Worm (Caenorhabditis elegans) whole organism, L1 larva: ENCODE data around the gene pho-8.

Experiments used
- C04F5.9 ChIP-seq: sonication (generic microtip); optimal IDR thresholded peaks from 2 replicates; lab custom pipeline; 2016; ENCODE audit warnings: missing genetic modification characterization, missing compliant biosample characterization
- C34B4.2 ChIP-seq: sonication (generic microtip); optimal IDR thresholded peaks from 2 replicates; lab custom pipeline; 2017; ENCODE audit warnings: mild to moderate bottlenecking, missing genetic modification characterization, missing compliant biosample characterization
- ceh-8 ChIP-seq: fragments of 200-800 bp; sonication (Bioruptor generic); optimal IDR thresholded peaks from 2 replicates; lab custom pipeline; 2018; ENCODE audit warnings: mild to moderate bottlenecking, missing genetic modification characterization, moderate library complexity, missing compliant biosample characterization
- ceh-82 ChIP-seq, 3 experiments: fragments of 150-350 bp in 1 of 3; sonication (generic microtip) in 2 of 3; optimal IDR thresholded peaks; 2 replicates each; lab custom pipeline; 2014 to 2017; ENCODE audit warnings: missing biosample characterization in 3 of 3, missing genetic modification characterization in 3 of 3
- efl-1 ChIP-seq, 4 experiments: fragments of 150-350 bp; optimal IDR thresholded peaks in 3 of 4; peaks in 1 of 4; 1 replicate in 1 of 4; 2 replicates in 3 of 4; lab custom pipeline; 2014; ENCODE audit warnings: missing biosample characterization in 2 of 4, missing genetic modification characterization in 2 of 4, missing genetic modification reagents in 2 of 4
- egl-27 ChIP-seq, 2 experiments: fragments of 150-350 bp in 1 of 2; sonication (generic microtip); optimal IDR thresholded peaks; 3 replicates each; lab custom pipeline; 2017 to 2018; ENCODE audit warnings: missing biosample characterization in 2 of 2, missing genetic modification characterization in 2 of 2, missing genetic modification reagents in 2 of 2
- fkh-8 ChIP-seq: sonication (generic microtip); optimal IDR thresholded peaks from 2 replicates; lab custom pipeline; 2016; ENCODE audit warnings: mild to moderate bottlenecking, missing genetic modification characterization, missing compliant biosample characterization
- fos-1 ChIP-seq: fragments of 150-350 bp; optimal IDR thresholded peaks from 2 replicates; lab custom pipeline; 2014; ENCODE audit warnings: missing biosample characterization, missing genetic modification characterization
- hpl-2 ChIP-seq: fragments of 150-350 bp; optimal IDR thresholded peaks from 2 replicates; lab custom pipeline; 2014; ENCODE audit warnings: missing biosample characterization, missing genetic modification reagents, missing genetic modification characterization
- jun-1 ChIP-seq: fragments of 150-350 bp; optimal IDR thresholded peaks from 2 replicates; lab custom pipeline; 2014; ENCODE audit warnings: missing biosample characterization, missing genetic modification reagents, missing genetic modification characterization
- lin-14 ChIP-seq: fragments of 200-800 bp; sonication (Bioruptor generic); optimal IDR thresholded peaks from 2 replicates; lab custom pipeline; 2018; ENCODE audit warnings: mild to moderate bottlenecking, missing genetic modification characterization, moderate library complexity, missing compliant biosample characterization
- lin-35 ChIP-seq, 2 experiments: fragments of 150-350 bp; optimal IDR thresholded peaks; 2 replicates each; lab custom pipeline; 2014; ENCODE audit warnings: missing biosample characterization in 2 of 2, missing genetic modification characterization in 2 of 2, missing genetic modification reagents in 2 of 2
- lir-3 ChIP-seq: sonication (generic microtip); optimal IDR thresholded peaks from 2 replicates; lab custom pipeline; 2016; ENCODE audit warnings: mild to moderate bottlenecking, missing genetic modification characterization, moderate library complexity, missing compliant biosample characterization; ENCODE audit not compliant: poor library complexity
- lsy-2 ChIP-seq, 2 experiments: fragments of 150-350 bp; optimal IDR thresholded peaks; 2 replicates each; lab custom pipeline; 2014; ENCODE audit warnings: missing biosample characterization in 2 of 2, missing genetic modification characterization in 2 of 2
- mab-9 ChIP-seq: fragments of 200-800 bp; sonication (Bioruptor generic); IDR thresholded peaks from 2 replicates; pipeline ENCODE4 v1.3.6; 2022; ENCODE audit warnings: missing genetic modification reagents, missing genetic modification characterization, missing compliant biosample characterization
- nhr-47 ChIP-seq: sonication (generic microtip); optimal IDR thresholded peaks from 2 replicates; lab custom pipeline; 2016; ENCODE audit warnings: mild to moderate bottlenecking, missing genetic modification characterization, moderate library complexity, missing compliant biosample characterization
- nhr-71 ChIP-seq: sonication (generic microtip); optimal IDR thresholded peaks from 2 replicates; lab custom pipeline; 2016; ENCODE audit warnings: mild to moderate bottlenecking, missing genetic modification characterization, moderate library complexity, missing compliant biosample characterization
- nhr-90 ChIP-seq: sonication (generic microtip); optimal IDR thresholded peaks from 2 replicates; lab custom pipeline; 2016; ENCODE audit warnings: mild to moderate bottlenecking, missing genetic modification characterization, missing compliant biosample characterization; ENCODE audit not compliant: poor library complexity
- pqm-1 ChIP-seq: sonication (generic microtip); optimal IDR thresholded peaks from 3 replicates; lab custom pipeline; 2017; ENCODE audit warnings: missing biosample characterization, missing genetic modification characterization
- snpc-4 ChIP-seq: fragments of 150-350 bp; optimal IDR thresholded peaks from 2 replicates; lab custom pipeline; 2014; ENCODE audit warnings: missing biosample characterization, missing genetic modification characterization
- sox-4 ChIP-seq: sonication (generic microtip); optimal IDR thresholded peaks from 2 replicates; lab custom pipeline; 2016; ENCODE audit warnings: missing genetic modification characterization, missing compliant biosample characterization
- sup-37 ChIP-seq: fragments of 200-800 bp; sonication (Bioruptor generic); optimal IDR thresholded peaks from 2 replicates; lab custom pipeline; 2018; ENCODE audit warnings: mild to moderate bottlenecking, missing genetic modification characterization, missing compliant biosample characterization
- swsn-7 ChIP-seq: sonication (generic microtip); optimal IDR thresholded peaks from 2 replicates; lab custom pipeline; 2016; ENCODE audit warnings: missing genetic modification characterization, missing compliant biosample characterization
- tlp-1 ChIP-seq: fragments of 150-350 bp; optimal IDR thresholded peaks from 2 replicates; lab custom pipeline; 2014; ENCODE audit warnings: missing biosample characterization, missing genetic modification characterization
- unc-130 ChIP-seq: fragments of 150-350 bp; optimal IDR thresholded peaks from 2 replicates; lab custom pipeline; 2017; ENCODE audit warnings: missing biosample characterization, missing genetic modification characterization, inconsistent platforms
- unc-30 ChIP-seq: sonication (generic microtip); optimal IDR thresholded peaks from 2 replicates; lab custom pipeline; 2017; ENCODE audit warnings: missing biosample characterization, missing genetic modification characterization
- unc-62 ChIP-seq: fragments of 150-350 bp; optimal IDR thresholded peaks from 2 replicates; lab custom pipeline; 2014; ENCODE audit warnings: missing biosample characterization, missing genetic modification reagents, missing genetic modification characterization
- unc-86 ChIP-seq: sonication (generic microtip); optimal IDR thresholded peaks from 2 replicates; lab custom pipeline; 2016; ENCODE audit warnings: missing genetic modification characterization, missing compliant biosample characterization
- unc-98 ChIP-seq: fragments of 200-800 bp; sonication (Bioruptor generic); IDR thresholded peaks from 2 replicates; pipeline ENCODE4 v1.3.6; 2022; ENCODE audit warnings: missing genetic modification characterization, missing compliant biosample characterization
- vab-15 ChIP-seq: sonication (generic microtip); optimal IDR thresholded peaks from 2 replicates; lab custom pipeline; 2017; ENCODE audit warnings: missing genotype, mild to moderate bottlenecking, missing genetic modification characterization, missing compliant biosample characterization
- zip-4 ChIP-seq: fragments of 200-800 bp; sonication (Bioruptor generic); optimal IDR thresholded peaks from 2 replicates; lab custom pipeline; 2018; ENCODE audit warnings: mild to moderate bottlenecking, missing genetic modification characterization, moderate library complexity, missing compliant biosample characterization
- ztf-11 ChIP-seq, 2 experiments: sonication (generic microtip); optimal IDR thresholded peaks; 2 replicates each; lab custom pipeline; 2016 to 2017; ENCODE audit warnings: missing genetic modification characterization in 2 of 2, missing biosample characterization in 1 of 2, missing compliant biosample characterization in 1 of 2

The pho-8 gene

ce11 chrV:11861880-11862544 is 28.6 kb downstream of the pho-8 start:
- TF ChIP-seq pqm-1 (tag; lab: Kevin White, UChicago), result no peak
- TF ChIP-seq nhr-47 (tag; lab: Kevin White, UChicago), result no peak
- no peak for TF ChIP-seq unc-98 (GFP tag; lab: Robert Waterston, UW)
- TF ChIP-seq snpc-4 (tag; lab: Kevin White, UChicago), result no peak
- TF ChIP-seq hpl-2, result no peak
- peak; percentile 36 for TF ChIP-seq fkh-8 (tag; lab: Kevin White, UChicago)
- peak; percentile 10 for TF ChIP-seq fos-1 (tag; lab: Kevin White, UChicago)
- TF ChIP-seq sup-37 (GFP tag; lab: Kevin White, UChicago), result no peak
- no peak for TF ChIP-seq lsy-2 (tag; optimal IDR thresholded peaks at IDR 0.05; lab: Kevin White, UChicago)
- TF ChIP-seq zip-4 (GFP tag; lab: Kevin White, UChicago), result no peak
- TF ChIP-seq ceh-8 (GFP tag; lab: Kevin White, UChicago), result peak; percentile 63
- TF ChIP-seq nhr-90 (tag; lab: Kevin White, UChicago), result no peak
- peak; percentile 31 for TF ChIP-seq nhr-71 (tag; lab: Kevin White, UChicago)
- TF ChIP-seq lin-14 (GFP tag; lab: Kevin White, UChicago), result peak; percentile 13

- TF ChIP-seq efl-1 (optimal IDR thresholded peaks at IDR 0.05; lab: Kevin White, UChicago) (no peak), efl-1 (GFP tag; optimal IDR thresholded peaks at IDR 0.05 in 1 of 2; lab: Kevin White, UChicago) (peak in 1 of 2 experiments; percentile 3), unc-30 (tag; lab: Kevin White, UChicago) (no peak)
- TF ChIP-seq, all 84 proteins: peak for 1
Observed at ce11 chrV:11862817-11863216, 29.4 kb downstream of the pho-8 start, which contains the start of gene R13H4.6. Gene R13H4.6, plus strand, starts transcription at chrV:11863117.

ce11 chrV:11868142-11868541 is 34.7 kb downstream of the pho-8 start, which contains the start of gene R13H4.7:
Gene R13H4.7, minus strand, starts transcription at chrV:11868242.
- TF ChIP-seq ceh-82 (tag; optimal IDR thresholded peaks at IDR 0.05; lab: Kevin White, UChicago) (no peak), lin-35 (GFP tag; optimal IDR thresholded peaks at IDR 0.05; lab: Kevin White, UChicago) (no peak), mab-9 (no peak), C04F5.9 (tag; lab: Kevin White, UChicago) (no peak), unc-86 (tag; lab: Kevin White, UChicago) (no peak)
- TF ChIP-seq, all 84 proteins: peak for 0

- no peak for TF ChIP-seq jun-1 (tag; lab: Kevin White, UChicago)
- TF ChIP-seq efl-1 (optimal IDR thresholded peaks at IDR 0.05; lab: Kevin White, UChicago), result no peak
- TF ChIP-seq efl-1 (GFP tag; optimal IDR thresholded peaks at IDR 0.05 in 1 of 2; lab: Kevin White, UChicago), result peak in 1 of 2 experiments; percentile 58
Observed at ce11 chrV:11875060-11875459, 41.6 kb downstream of the pho-8 start, which contains the start of gene sulp-4. Gene sulp-4, plus strand, starts transcription at chrV:11875360.

ce11 chrV:11876657-11877056 is 43.2 kb downstream of the pho-8 start:
- TF ChIP-seq tlp-1 (no peak), swsn-7 (no peak), ztf-11 (tag; optimal IDR thresholded peaks at IDR 0.05; lab: Kevin White, UChicago) (no peak), unc-62 (GFP tag; lab: Kevin White, UChicago) (no peak), sup-37 (GFP tag; lab: Kevin White, UChicago) (no peak), nhr-47 (tag; lab: Kevin White, UChicago) (no peak), ceh-8 (GFP tag; lab: Kevin White, UChicago) (no peak), sox-4 (tag; lab: Kevin White, UChicago) (no peak), lir-3 (tag; lab: Kevin White, UChicago) (no peak), C34B4.2 (tag; lab: Kevin White, UChicago) (no peak), vab-15 (tag; lab: Kevin White, UChicago) (no peak), unc-130 (tag; lab: Kevin White, UChicago) (no peak), egl-27 (tag; optimal IDR thresholded peaks at IDR 0.05; lab: Kevin White, UChicago) (no peak), pqm-1 (tag; lab: Kevin White, UChicago) (no peak)
